Worm (Caenorhabditis elegans) whole organism, L1 larva: ENCODE data around the gene dmsr-8.

Source experiments
- C16A3.4 ChIP-seq: fragments of 150-350 bp; optimal IDR thresholded peaks from 2 replicates; lab custom pipeline; 2014; ENCODE audit warnings: missing biosample characterization, missing genetic modification characterization
- C34B4.2 ChIP-seq: sonication (generic microtip); optimal IDR thresholded peaks from 2 replicates; lab custom pipeline; 2017; ENCODE audit warnings: mild to moderate bottlenecking, missing genetic modification characterization, missing compliant biosample characterization
- Y116A8C.19 ChIP-seq: sonication (generic microtip); optimal IDR thresholded peaks from 2 replicates; lab custom pipeline; 2016; ENCODE audit warnings: missing compliant biosample characterization, missing genetic modification characterization, borderline replicate concordance
- aly-2 ChIP-seq: fragments of 150-350 bp; optimal IDR thresholded peaks from 2 replicates; lab custom pipeline; 2014; ENCODE audit warnings: missing biosample characterization, missing genetic modification characterization
- ama-1 ChIP-seq: fragments of 150-350 bp; optimal IDR thresholded peaks from 2 replicates; lab custom pipeline; 2014
- blmp-1 ChIP-seq: fragments of 150-350 bp; optimal IDR thresholded peaks from 2 replicates; lab custom pipeline; 2014; ENCODE audit warnings: missing biosample characterization, missing genetic modification characterization
- ceh-63 ChIP-seq: fragments of 200-800 bp; sonication (Bioruptor generic); optimal IDR thresholded peaks from 2 replicates; lab custom pipeline; 2018; ENCODE audit warnings: mild to moderate bottlenecking, missing genetic modification characterization, missing compliant biosample characterization
- ceh-82 ChIP-seq, 3 experiments: fragments of 150-350 bp in 1 of 3; sonication (generic microtip) in 2 of 3; optimal IDR thresholded peaks; 2 replicates each; lab custom pipeline; 2014 to 2017; ENCODE audit warnings: missing biosample characterization in 3 of 3, missing genetic modification characterization in 3 of 3
- ceh-88 ChIP-seq: fragments of 200-800 bp; sonication (Bioruptor generic); IDR thresholded peaks from 2 replicates; pipeline ENCODE4 v1.3.6; 2022; ENCODE audit warnings: missing genetic modification characterization, missing compliant biosample characterization
- ceh-90 ChIP-seq: sonication (generic microtip); optimal IDR thresholded peaks from 2 replicates; lab custom pipeline; 2016; ENCODE audit warnings: missing genetic modification characterization, missing compliant biosample characterization
- dpl-1 ChIP-seq, 3 experiments: fragments of 150-350 bp in 2 of 3; sonication (generic microtip) in 1 of 3; optimal IDR thresholded peaks; 2 replicates each; lab custom pipeline; 2014 to 2017; ENCODE audit warnings: missing biosample characterization in 3 of 3, missing genetic modification characterization in 3 of 3, missing genetic modification reagents in 3 of 3
- dsc-1 ChIP-seq: sonication (generic microtip); optimal IDR thresholded peaks from 2 replicates; lab custom pipeline; 2016; ENCODE audit warnings: mild to moderate bottlenecking, missing genetic modification characterization, missing compliant biosample characterization
- efl-1 ChIP-seq, 4 experiments: fragments of 150-350 bp; optimal IDR thresholded peaks in 3 of 4; peaks in 1 of 4; 1 replicate in 1 of 4; 2 replicates in 3 of 4; lab custom pipeline; 2014; ENCODE audit warnings: missing biosample characterization in 2 of 4, missing genetic modification characterization in 2 of 4, missing genetic modification reagents in 2 of 4
- egl-13 ChIP-seq: sonication (generic microtip); optimal IDR thresholded peaks from 2 replicates; lab custom pipeline; 2016; ENCODE audit warnings: missing genotype, missing genetic modification reagents, missing genetic modification characterization, missing compliant biosample characterization
- egl-27 ChIP-seq, 2 experiments: fragments of 150-350 bp in 1 of 2; sonication (generic microtip); optimal IDR thresholded peaks; 3 replicates each; lab custom pipeline; 2017 to 2018; ENCODE audit warnings: missing biosample characterization in 2 of 2, missing genetic modification characterization in 2 of 2, missing genetic modification reagents in 2 of 2
- elt-2 ChIP-seq: sonication (generic microtip); optimal IDR thresholded peaks from 2 replicates; lab custom pipeline; 2016; ENCODE audit warnings: missing genetic modification characterization, mild to moderate bottlenecking, inconsistent platforms, missing compliant biosample characterization, missing genetic modification reagents
- ets-5 ChIP-seq: fragments of 200-800 bp; sonication (Bioruptor generic); IDR thresholded peaks from 2 replicates; pipeline ENCODE4 v1.3.6; 2022; ENCODE audit warnings: missing genetic modification characterization, missing compliant biosample characterization
- fkh-10 ChIP-seq: sonication (generic microtip); optimal IDR thresholded peaks from 2 replicates; lab custom pipeline; 2017; ENCODE audit warnings: missing biosample characterization, missing genetic modification reagents, missing genetic modification characterization
- fkh-4 ChIP-seq: sonication (generic microtip); optimal IDR thresholded peaks from 2 replicates; lab custom pipeline; 2016; ENCODE audit warnings: missing compliant biosample characterization, missing genetic modification characterization, borderline replicate concordance
- fkh-8 ChIP-seq: sonication (generic microtip); optimal IDR thresholded peaks from 2 replicates; lab custom pipeline; 2016; ENCODE audit warnings: mild to moderate bottlenecking, missing genetic modification characterization, missing compliant biosample characterization
- hlh-4 ChIP-seq: sonication (generic microtip); optimal IDR thresholded peaks from 2 replicates; lab custom pipeline; 2016; ENCODE audit warnings: mild to moderate bottlenecking, missing genetic modification characterization, missing compliant biosample characterization
- irx-1 ChIP-seq: sonication (generic microtip); optimal IDR thresholded peaks from 2 replicates; lab custom pipeline; 2016; ENCODE audit warnings: missing genetic modification characterization, missing compliant biosample characterization
- isw-1 ChIP-seq: fragments of 200-800 bp; sonication (Bioruptor generic); IDR thresholded peaks from 2 replicates; pipeline ENCODE4 v1.3.6; 2022; ENCODE audit warnings: missing genetic modification characterization, missing compliant biosample characterization
- lin-13 ChIP-seq: fragments of 150-350 bp; optimal IDR thresholded peaks from 2 replicates; lab custom pipeline; 2014; ENCODE audit warnings: missing biosample characterization, missing genetic modification reagents, missing genetic modification characterization
- lin-15B ChIP-seq: fragments of 150-350 bp; sonication (generic microtip); optimal IDR thresholded peaks from 3 replicates; lab custom pipeline; 2014; ENCODE audit warnings: missing biosample characterization, missing genetic modification characterization
- lir-3 ChIP-seq: sonication (generic microtip); optimal IDR thresholded peaks from 2 replicates; lab custom pipeline; 2016; ENCODE audit warnings: mild to moderate bottlenecking, missing genetic modification characterization, moderate library complexity, missing compliant biosample characterization; ENCODE audit not compliant: poor library complexity
- mab-9 ChIP-seq: fragments of 200-800 bp; sonication (Bioruptor generic); IDR thresholded peaks from 2 replicates; pipeline ENCODE4 v1.3.6; 2022; ENCODE audit warnings: missing genetic modification reagents, missing genetic modification characterization, missing compliant biosample characterization
- mdl-1 ChIP-seq, 2 experiments: fragments of 150-350 bp; optimal IDR thresholded peaks; 2 replicates each; lab custom pipeline; 2014 to 2017; ENCODE audit warnings: missing biosample characterization in 2 of 2, missing genetic modification characterization in 2 of 2, inconsistent platforms in 1 of 2
- mep-1 ChIP-seq: fragments of 150-350 bp; optimal IDR thresholded peaks from 2 replicates; lab custom pipeline; 2014; ENCODE audit warnings: missing biosample characterization, missing genetic modification characterization
- nhr-11 ChIP-seq: fragments of 150-350 bp; optimal IDR thresholded peaks from 2 replicates; lab custom pipeline; 2014; ENCODE audit warnings: missing biosample characterization, missing genetic modification characterization
- nhr-12 ChIP-seq: sonication (generic microtip); optimal IDR thresholded peaks from 2 replicates; lab custom pipeline; 2017; ENCODE audit warnings: missing biosample characterization, missing genetic modification characterization
- nhr-237 ChIP-seq: fragments of 150-350 bp; optimal IDR thresholded peaks from 2 replicates; lab custom pipeline; 2014; ENCODE audit warnings: missing biosample characterization, missing genetic modification characterization
- nhr-47 ChIP-seq: sonication (generic microtip); optimal IDR thresholded peaks from 2 replicates; lab custom pipeline; 2016; ENCODE audit warnings: mild to moderate bottlenecking, missing genetic modification characterization, moderate library complexity, missing compliant biosample characterization
- nhr-71 ChIP-seq: sonication (generic microtip); optimal IDR thresholded peaks from 2 replicates; lab custom pipeline; 2016; ENCODE audit warnings: mild to moderate bottlenecking, missing genetic modification characterization, moderate library complexity, missing compliant biosample characterization
- nhr-85 ChIP-seq: sonication (generic microtip); peaks from one replicate; lab custom pipeline; 2016; ENCODE audit warnings: missing genetic modification characterization, inconsistent platforms, missing compliant biosample characterization
- nhr-90 ChIP-seq: sonication (generic microtip); optimal IDR thresholded peaks from 2 replicates; lab custom pipeline; 2016; ENCODE audit warnings: mild to moderate bottlenecking, missing genetic modification characterization, missing compliant biosample characterization; ENCODE audit not compliant: poor library complexity
- pax-3 ChIP-seq: fragments of 200-800 bp; sonication (Bioruptor generic); optimal IDR thresholded peaks from 2 replicates; lab custom pipeline; 2018; ENCODE audit warnings: mild to moderate bottlenecking, missing genetic modification characterization, moderate library complexity, missing compliant biosample characterization
- rnt-1 ChIP-seq: sonication (generic microtip); optimal IDR thresholded peaks from 2 replicates; lab custom pipeline; 2016; ENCODE audit warnings: mild to moderate bottlenecking, missing genetic modification characterization, moderate library complexity, missing compliant biosample characterization
- skn-1 ChIP-seq: fragments of 150-350 bp; optimal IDR thresholded peaks from 2 replicates; lab custom pipeline; 2014; ENCODE audit warnings: missing biosample characterization, missing genetic modification characterization
- sox-4 ChIP-seq: sonication (generic microtip); optimal IDR thresholded peaks from 2 replicates; lab custom pipeline; 2016; ENCODE audit warnings: missing genetic modification characterization, missing compliant biosample characterization
- sup-37 ChIP-seq: fragments of 200-800 bp; sonication (Bioruptor generic); optimal IDR thresholded peaks from 2 replicates; lab custom pipeline; 2018; ENCODE audit warnings: mild to moderate bottlenecking, missing genetic modification characterization, missing compliant biosample characterization
- swsn-7 ChIP-seq: sonication (generic microtip); optimal IDR thresholded peaks from 2 replicates; lab custom pipeline; 2016; ENCODE audit warnings: missing genetic modification characterization, missing compliant biosample characterization
- tlp-1 ChIP-seq: fragments of 150-350 bp; optimal IDR thresholded peaks from 2 replicates; lab custom pipeline; 2014; ENCODE audit warnings: missing biosample characterization, missing genetic modification characterization
- unc-130 ChIP-seq: fragments of 150-350 bp; optimal IDR thresholded peaks from 2 replicates; lab custom pipeline; 2017; ENCODE audit warnings: missing biosample characterization, missing genetic modification characterization, inconsistent platforms
- unc-30 ChIP-seq: sonication (generic microtip); optimal IDR thresholded peaks from 2 replicates; lab custom pipeline; 2017; ENCODE audit warnings: missing biosample characterization, missing genetic modification characterization
- unc-86 ChIP-seq: sonication (generic microtip); optimal IDR thresholded peaks from 2 replicates; lab custom pipeline; 2016; ENCODE audit warnings: missing genetic modification characterization, missing compliant biosample characterization
- unc-98 ChIP-seq: fragments of 200-800 bp; sonication (Bioruptor generic); IDR thresholded peaks from 2 replicates; pipeline ENCODE4 v1.3.6; 2022; ENCODE audit warnings: missing genetic modification characterization, missing compliant biosample characterization
- vab-15 ChIP-seq: sonication (generic microtip); optimal IDR thresholded peaks from 2 replicates; lab custom pipeline; 2017; ENCODE audit warnings: missing genotype, mild to moderate bottlenecking, missing genetic modification characterization, missing compliant biosample characterization
- xbp-1 ChIP-seq: sonication (generic microtip); optimal IDR thresholded peaks from 2 replicates; lab custom pipeline; 2016; ENCODE audit warnings: missing genetic modification characterization, missing compliant biosample characterization
- zip-4 ChIP-seq: fragments of 200-800 bp; sonication (Bioruptor generic); optimal IDR thresholded peaks from 2 replicates; lab custom pipeline; 2018; ENCODE audit warnings: mild to moderate bottlenecking, missing genetic modification characterization, moderate library complexity, missing compliant biosample characterization
- ztf-11 ChIP-seq, 2 experiments: sonication (generic microtip); optimal IDR thresholded peaks; 2 replicates each; lab custom pipeline; 2016 to 2017; ENCODE audit warnings: missing genetic modification characterization in 2 of 2, missing biosample characterization in 1 of 2, missing compliant biosample characterization in 1 of 2
- ztf-4 ChIP-seq: fragments of 150-350 bp; optimal IDR thresholded peaks from 2 replicates; lab custom pipeline; 2014; ENCODE audit warnings: missing biosample characterization, missing genetic modification characterization

dmsr-8 gene

ce11 chrV:10525902-10526301 is 11.7 kb upstream of the dmsr-8 start, which contains the start of the genes C35A5.8 and hda-11 (continued):
- TF ChIP-seq fkh-8 (tag; lab: Kevin White, UChicago) (peak; percentile 66), skn-1 (tag; lab: Kevin White, UChicago) (peak; percentile 52), rnt-1 (tag; lab: Kevin White, UChicago) (peak; percentile 99), sox-4 (tag; lab: Kevin White, UChicago) (peak; percentile 89), nhr-237 (tag; lab: Kevin White, UChicago) (no peak), ztf-11 (tag; optimal IDR thresholded peaks at IDR 0.05; lab: Kevin White, UChicago) (peak in 1 of 2 experiments; percentile 94), unc-130 (tag; lab: Kevin White, UChicago) (peak; percentile 51), fkh-4 (tag; lab: Kevin White, UChicago) (peak; percentile 91), irx-1 (tag; lab: Kevin White, UChicago) (peak; percentile 93), ztf-4 (tag; lab: Kevin White, UChicago) (peak; percentile 34), unc-98 (GFP tag; lab: Robert Waterston, UW) (peak; percentile 79), tlp-1 (no peak), efl-1 (optimal IDR thresholded peaks at IDR 0.05; lab: Kevin White, UChicago) (peak; percentile 71 to 77), efl-1 (GFP tag; optimal IDR thresholded peaks at IDR 0.05 in 1 of 2; lab: Kevin White, UChicago) (peak; percentile 71 to 97), ceh-90 (tag; lab: Kevin White, UChicago) (peak; percentile 94), zip-4 (peak; percentile 6), ceh-88 (GFP tag; lab: Robert Waterston, UW) (no peak), mdl-1 (tag; optimal IDR thresholded peaks at IDR 0.05; lab: Kevin White, UChicago) (peak in 1 of 2 experiments; percentile 24), dpl-1 (GFP tag; optimal IDR thresholded peaks at IDR 0.05; lab: Kevin White, UChicago) (peak; percentile 64 to 75 (median 71)), egl-13 (tag; lab: Kevin White, UChicago) (peak; percentile 84), swsn-7 (peak; percentile 80), unc-86 (peak; percentile 59), mep-1 (tag; lab: Kevin White, UChicago) (peak; percentile 74), sup-37 (GFP tag; lab: Kevin White, UChicago) (peak; percentile 20), nhr-47 (peak; percentile 91), nhr-12 (tag; lab: Kevin White, UChicago) (no peak), hlh-4 (tag; lab: Kevin White, UChicago) (peak; percentile 57), ama-1 (lab: Kevin White, UChicago) (no peak), ceh-63 (GFP tag; lab: Kevin White, UChicago) (peak; percentile 59), egl-27 (tag; optimal IDR thresholded peaks at IDR 0.05; lab: Kevin White, UChicago) (no peak), fkh-10 (GFP tag; lab: Kevin White, UChicago) (no peak), nhr-90 (tag; lab: Kevin White, UChicago) (peak; percentile 91), lir-3 (tag; lab: Kevin White, UChicago) (peak; percentile 97), mab-9 (GFP tag; lab: Robert Waterston, UW) (peak; percentile 70), pax-3 (tag; lab: Kevin White, UChicago) (peak; percentile 82), C34B4.2 (tag; lab: Kevin White, UChicago) (no peak), ets-5 (GFP tag; lab: Robert Waterston, UW) (no peak), dsc-1 (peak; percentile 88), unc-30 (tag; lab: Kevin White, UChicago) (no peak), vab-15 (no peak), nhr-11 (tag; lab: Kevin White, UChicago) (no peak), elt-2 (peak; percentile 79), xbp-1 (tag; lab: Kevin White, UChicago) (peak; percentile 80), blmp-1 (peak; percentile 46), Y116A8C.19 (tag; lab: Kevin White, UChicago) (peak; percentile 65), C16A3.4 (tag; lab: Kevin White, UChicago) (peak; percentile 46), nhr-71 (tag; lab: Kevin White, UChicago) (peak; percentile 88), isw-1 (GFP tag; lab: Robert Waterston, UW) (peak; percentile 77), ceh-82 (tag; optimal IDR thresholded peaks at IDR 0.05; lab: Kevin White, UChicago) (peak; percentile 46 to 59 (median 51)), lin-15B (tag; lab: Kevin White, UChicago) (peak; percentile 8), lin-13 (GFP tag; lab: Kevin White, UChicago) (peak; percentile 36), nhr-85 (tag; lab: Kevin White, UChicago) (peak; percentile 92), aly-2 (tag; lab: Kevin White, UChicago) (no peak)
